Fruit fly (Drosophila melanogaster) whole organism, embryonic: ENCODE measurements around the gene Scox.

Source experiments
- Abd-B ChIP-seq: fragments of 200-800 bp; sonication (Bioruptor generic); optimal IDR thresholded peaks from 2 replicates; lab custom pipeline; 2018; ENCODE audit warnings: missing biosample characterization, mild to moderate bottlenecking, missing genetic modification characterization, moderate library complexity
- Atf6 ChIP-seq: fragments of 200-800 bp; sonication (Bioruptor generic); IDR thresholded peaks from 2 replicates; pipeline ENCODE4 v1.3.6; 2022; ENCODE audit warnings: missing biosample characterization, missing genetic modification characterization
- Bgb ChIP-seq: fragments of 200-800 bp; sonication (Bioruptor generic); IDR thresholded peaks from 2 replicates; pipeline ENCODE4 v1.3.6; 2022; ENCODE audit warnings: missing biosample characterization, missing genetic modification characterization; ENCODE audit not compliant: partially characterized antibody
- CG10147 ChIP-seq: fragments of 200-800 bp; sonication (Bioruptor generic); optimal IDR thresholded peaks from 2 replicates; lab custom pipeline; 2019; ENCODE audit warnings: missing biosample characterization, mild to moderate bottlenecking, missing genetic modification characterization, moderate library complexity
- CG10274 ChIP-seq: fragments of 200-800 bp; sonication (Bioruptor generic); optimal IDR thresholded peaks from 3 replicates; lab custom pipeline; 2017; ENCODE audit warnings: missing biosample characterization, mild to moderate bottlenecking, missing genetic modification characterization
- CG13894 ChIP-seq: fragments of 200-800 bp; sonication (Bioruptor generic); optimal IDR thresholded peaks from 3 replicates; lab custom pipeline; 2018; ENCODE audit warnings: missing biosample characterization, mild to moderate bottlenecking, missing genetic modification characterization, moderate library complexity
- CG14860 ChIP-seq: fragments of 200-800 bp; sonication (Bioruptor generic); IDR thresholded peaks from 3 replicates; pipeline ENCODE4 v1.3.6; 2022; ENCODE audit warnings: missing biosample characterization, missing genetic modification characterization; ENCODE audit not compliant: partially characterized antibody
- CG16813 ChIP-seq: fragments of 200-800 bp; sonication (Bioruptor generic); IDR thresholded peaks from 3 replicates; pipeline ENCODE4 v1.3.6; 2022; ENCODE audit warnings: missing biosample characterization, missing genetic modification characterization; ENCODE audit not compliant: partially characterized antibody
- CG17829 ChIP-seq: fragments of 200-800 bp; optimal IDR thresholded peaks from 2 replicates; lab custom pipeline; 2019; ENCODE audit warnings: missing biosample characterization, mild to moderate bottlenecking, missing genetic modification characterization, moderate library complexity
- CG33213 ChIP-seq: fragments of 200-800 bp; sonication (Bioruptor generic); optimal IDR thresholded peaks from 3 replicates; lab custom pipeline; 2016; ENCODE audit warnings: missing biosample characterization, missing genetic modification characterization
- CG42726 ChIP-seq: fragments of 200-800 bp; sonication (Bioruptor generic); IDR thresholded peaks from 2 replicates; pipeline ENCODE4 v1.3.6; 2022; ENCODE audit warnings: missing biosample characterization, missing genetic modification characterization; ENCODE audit not compliant: partially characterized antibody
- CG43689 ChIP-seq: fragments of 200-800 bp; sonication (Bioruptor generic); IDR thresholded peaks from 2 replicates; pipeline ENCODE4 v1.3.6; 2022; ENCODE audit warnings: missing biosample characterization, missing genetic modification characterization
- CG4617 ChIP-seq: fragments of 200-800 bp; sonication (Bioruptor generic); optimal IDR thresholded peaks from 3 replicates; lab custom pipeline; 2016; ENCODE audit warnings: missing biosample characterization, missing genetic modification characterization, borderline replicate concordance
- CG6791 ChIP-seq: fragments of 200-800 bp; sonication (Bioruptor generic); IDR thresholded peaks from 3 replicates; pipeline ENCODE4 v1.3.6; 2022; ENCODE audit warnings: missing biosample characterization, missing genetic modification characterization; ENCODE audit not compliant: partially characterized antibody
- CG7372 ChIP-seq: fragments of 200-800 bp; sonication (Bioruptor generic); IDR thresholded peaks from 2 replicates; pipeline ENCODE4 v1.3.6; 2022; ENCODE audit warnings: missing biosample characterization, missing genetic modification characterization
- CG9727 ChIP-seq: fragments of 200-800 bp; sonication (Bioruptor generic); optimal IDR thresholded peaks from 3 replicates; lab custom pipeline; 2017; ENCODE audit warnings: missing biosample characterization, mild to moderate bottlenecking, missing genetic modification characterization
- CTCF ChIP-seq: fragments of 200-800 bp; sonication (Bioruptor generic); optimal IDR thresholded peaks from 2 replicates; lab custom pipeline; 2017; ENCODE audit warnings: missing biosample characterization, mild to moderate bottlenecking, missing genetic modification characterization, moderate library complexity
- Dip3 ChIP-seq: fragments of 200-800 bp; sonication (Bioruptor generic); optimal IDR thresholded peaks from 3 replicates; lab custom pipeline; 2016; ENCODE audit warnings: missing biosample characterization, missing genetic modification characterization
- Dll ChIP-seq: fragments of 200-800 bp; sonication (Bioruptor generic); IDR thresholded peaks from 4 replicates; pipeline ENCODE4 v1.3.6; 2022; ENCODE audit warnings: missing biosample characterization, missing genetic modification characterization; ENCODE audit not compliant: partially characterized antibody
- Dp ChIP-seq: fragments of 200-800 bp; sonication (Bioruptor generic); optimal IDR thresholded peaks from 2 replicates; lab custom pipeline; 2018; ENCODE audit warnings: missing biosample characterization, mild to moderate bottlenecking, missing genetic modification characterization, moderate library complexity
- Hey ChIP-seq: fragments of 200-800 bp; sonication (Bioruptor generic); optimal IDR thresholded peaks from 3 replicates; lab custom pipeline; 2018; ENCODE audit warnings: missing biosample characterization, mild to moderate bottlenecking, missing genetic modification characterization
- Hmr ChIP-seq: fragments of 200-800 bp; sonication (Bioruptor generic); optimal IDR thresholded peaks from 3 replicates; lab custom pipeline; 2017; ENCODE audit warnings: mild to moderate bottlenecking, missing biosample characterization, missing genetic modification reagents, missing genetic modification characterization
- MBD-R2 ChIP-seq: fragments of 200-800 bp; sonication (Bioruptor generic); IDR thresholded peaks from 2 replicates; pipeline ENCODE4 v1.3.6; 2022; ENCODE audit warnings: missing biosample characterization, missing genetic modification characterization
- Max ChIP-seq: fragments of 200-800 bp; sonication (Bioruptor generic); optimal IDR thresholded peaks from 2 replicates; lab custom pipeline; 2016; ENCODE audit warnings: missing biosample characterization, mild to moderate bottlenecking, missing genetic modification characterization
- NFAT ChIP-seq: fragments of 200-800 bp; sonication (Bioruptor generic); IDR thresholded peaks from 2 replicates; pipeline ENCODE4 v1.3.6; 2022; ENCODE audit warnings: missing biosample characterization, missing genetic modification characterization
- Neu2 ChIP-seq: fragments of 200-800 bp; sonication (Bioruptor generic); optimal IDR thresholded peaks from 3 replicates; lab custom pipeline; 2016; ENCODE audit warnings: missing biosample characterization, missing genetic modification characterization, borderline replicate concordance
- Nf-YB ChIP-seq: fragments of 200-800 bp; sonication (Bioruptor generic); optimal IDR thresholded peaks from 3 replicates; lab custom pipeline; 2019; ENCODE audit warnings: missing biosample characterization, mild to moderate bottlenecking, missing genetic modification characterization, moderate library complexity
- Nf-YC ChIP-seq: fragments of 200-800 bp; optimal IDR thresholded peaks from 3 replicates; lab custom pipeline; 2019; ENCODE audit warnings: missing biosample characterization, mild to moderate bottlenecking, missing genetic modification characterization, moderate library complexity
- Oli ChIP-seq: fragments of 200-800 bp; sonication (Bioruptor generic); optimal IDR thresholded peaks from 2 replicates; lab custom pipeline; 2018; ENCODE audit warnings: missing biosample characterization, mild to moderate bottlenecking, missing genetic modification characterization, moderate library complexity
- Pdp1 ChIP-seq, 2 experiments: fragments of 200-800 bp; sonication (Bioruptor generic); optimal IDR thresholded peaks; 3 replicates each; lab custom pipeline; 2016; ENCODE audit warnings: missing biosample characterization in 2 of 2, missing genetic modification characterization in 2 of 2, mild to moderate bottlenecking in 1 of 2, moderate library complexity in 1 of 2
- bowl ChIP-seq: fragments of 200-800 bp; sonication (Bioruptor generic); IDR thresholded peaks from 2 replicates; pipeline ENCODE4 v1.3.6; 2022; ENCODE audit warnings: missing biosample characterization, missing genetic modification characterization
- chinmo ChIP-seq: fragments of 200-800 bp; sonication (Bioruptor generic); IDR thresholded peaks from 4 replicates; pipeline ENCODE4 v1.3.6; 2022; ENCODE audit warnings: missing biosample characterization, missing genetic modification characterization; ENCODE audit not compliant: partially characterized antibody
- chn ChIP-seq: fragments of 200-800 bp; sonication (Bioruptor generic); optimal IDR thresholded peaks from 2 replicates; lab custom pipeline; 2016; ENCODE audit warnings: missing biosample characterization, missing genetic modification characterization
- dm ChIP-seq: fragments of 200-800 bp; sonication (Bioruptor generic); optimal IDR thresholded peaks from 3 replicates; lab custom pipeline; 2016; ENCODE audit warnings: missing biosample characterization, missing genetic modification characterization
- ewg ChIP-seq: fragments of 200-800 bp; sonication (Bioruptor generic); optimal IDR thresholded peaks from 3 replicates; lab custom pipeline; 2017; ENCODE audit warnings: mild to moderate bottlenecking, missing biosample characterization, missing genetic modification reagents, missing genetic modification characterization
- exex ChIP-seq: fragments of 200-800 bp; sonication (Bioruptor generic); optimal IDR thresholded peaks from 4 replicates; lab custom pipeline; 2018; ENCODE audit warnings: missing biosample characterization, mild to moderate bottlenecking, missing genetic modification characterization, moderate library complexity
- gfzf ChIP-seq: fragments of 200-800 bp; sonication (Bioruptor generic); optimal IDR thresholded peaks from 2 replicates; lab custom pipeline; 2016; ENCODE audit warnings: missing biosample characterization, mild to moderate bottlenecking, missing genetic modification characterization, moderate library complexity
- grau ChIP-seq: fragments of 200-800 bp; optimal IDR thresholded peaks from 3 replicates; lab custom pipeline; 2019; ENCODE audit warnings: missing biosample characterization, mild to moderate bottlenecking, missing genetic modification characterization, moderate library complexity
- kay ChIP-seq: fragments of 200-800 bp; sonication (Bioruptor generic); optimal IDR thresholded peaks from 2 replicates; lab custom pipeline; 2016; ENCODE audit warnings: missing biosample characterization, missing genetic modification characterization
- lbe ChIP-seq: fragments of 200-800 bp; sonication (Bioruptor generic); optimal IDR thresholded peaks from 2 replicates; lab custom pipeline; 2016; ENCODE audit warnings: missing biosample characterization, mild to moderate bottlenecking, missing genetic modification characterization
- lmd ChIP-seq: fragments of 200-800 bp; sonication (Bioruptor generic); IDR thresholded peaks from 2 replicates; pipeline ENCODE4 v1.3.6; 2022; ENCODE audit warnings: missing biosample characterization, missing genetic modification characterization
- pros ChIP-seq: fragments of 200-800 bp; sonication (Bioruptor generic); optimal IDR thresholded peaks from 3 replicates; lab custom pipeline; 2019; ENCODE audit warnings: missing biosample characterization, mild to moderate bottlenecking, missing genetic modification characterization, moderate library complexity
- pzg ChIP-seq: fragments of 200-800 bp; sonication (Bioruptor generic); optimal IDR thresholded peaks from 3 replicates; lab custom pipeline; 2018; ENCODE audit warnings: missing biosample characterization, mild to moderate bottlenecking, missing genetic modification characterization, moderate library complexity
- row ChIP-seq: fragments of 200-800 bp; sonication (Bioruptor generic); IDR thresholded peaks from 3 replicates; pipeline ENCODE4 v1.3.6; 2022; ENCODE audit warnings: missing biosample characterization, missing genetic modification characterization
- sens-2 ChIP-seq: fragments of 200-800 bp; sonication (Bioruptor generic); IDR thresholded peaks from 2 replicates; pipeline ENCODE4 v1.3.6; 2022; ENCODE audit warnings: missing biosample characterization, missing genetic modification characterization
- tx ChIP-seq: fragments of 200-800 bp; sonication (Bioruptor generic); optimal IDR thresholded peaks from 2 replicates; lab custom pipeline; 2016; ENCODE audit warnings: missing biosample characterization, missing genetic modification characterization
- vnd ChIP-seq: fragments of 200-800 bp; sonication (Bioruptor generic); IDR thresholded peaks from 3 replicates; pipeline ENCODE4 v1.3.6; 2022; ENCODE audit warnings: missing biosample characterization, missing genetic modification characterization; ENCODE audit not compliant: partially characterized antibody
- zen ChIP-seq: fragments of 200-800 bp; sonication (Bioruptor generic); optimal IDR thresholded peaks from 3 replicates; lab custom pipeline; 2018; ENCODE audit warnings: missing biosample characterization, mild to moderate bottlenecking, missing genetic modification characterization, moderate library complexity

Gene Scox

DNA sequence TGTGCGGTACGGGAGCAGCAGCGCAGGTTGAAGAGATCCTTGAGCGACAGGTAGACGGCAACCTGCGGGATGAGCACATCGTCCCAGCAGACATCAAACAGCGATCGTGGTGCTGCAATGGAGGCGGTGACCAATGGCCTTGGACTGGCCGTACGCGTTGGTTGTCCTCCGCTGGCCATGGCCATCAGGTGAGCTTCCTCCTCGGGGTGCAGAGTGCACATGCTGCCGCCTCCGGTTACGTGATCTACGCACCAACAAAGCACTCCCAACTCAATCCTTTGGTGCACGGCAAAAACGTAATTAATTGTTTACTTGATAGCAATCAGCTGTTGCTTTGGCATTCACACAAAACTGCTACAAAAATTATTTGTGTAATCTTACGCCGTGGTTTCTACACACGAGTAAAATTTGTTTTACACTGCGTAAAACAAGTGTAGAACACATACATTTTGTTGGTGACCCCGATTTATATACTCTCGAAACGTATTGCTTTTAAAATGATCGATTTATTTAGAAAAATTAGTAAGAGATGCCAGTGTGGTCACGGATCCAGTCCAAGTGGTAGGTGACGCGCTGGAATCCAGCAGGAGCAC lies 19.2 kb downstream of the Scox start, which contains the start of gene jet (continued):
- TF ChIP-seq CG13894 (no peak), CG14860 (GFP tag; lab: Robert Waterston, UW) (peak; percentile 27; the same call in 1 of the 3 replicates), Pdp1 (GFP tag; optimal IDR thresholded peaks at IDR 0.05; lab: Kevin White, UChicago) (peak in 1 of 2 experiments; percentile 31), chinmo (0 out of 4 replicates have a peak, but pooled peaks have one; percentile 23), Nf-YC (peak; percentile 26), MBD-R2 (GFP tag; lab: Robert Waterston, UW) (peak; percentile 97), CG4617 (GFP tag; lab: Kevin White, UChicago) (peak; percentile 53), CG6791 (GFP tag; lab: Robert Waterston, UW) (peak; percentile 57; the same call in 2 of the 3 replicates), lmd (GFP tag; lab: Robert Waterston, UW) (0 out of 2 replicates have a peak, but pooled peaks have one; percentile 5), Abd-B (GFP tag; lab: Kevin White, UChicago) (peak; percentile 9), ewg (GFP tag; lab: Kevin White, UChicago) (no peak), zen (tag; lab: Kevin White, UChicago) (peak; percentile 22), exex (tag; lab: Kevin White, UChicago) (peak; percentile 72), row (GFP tag; lab: Robert Waterston, UW) (peak; percentile 19; the same call in 1 of the 3 replicates), gfzf (GFP tag; lab: Kevin White, UChicago) (peak; percentile 43), CG42726 (GFP tag; lab: Robert Waterston, UW) (peak; percentile 63), pros (GFP tag; lab: Kevin White, UChicago) (no peak), CG7372 (GFP tag; lab: Robert Waterston, UW) (no peak), Bgb (peak; percentile 76), pzg (GFP tag; lab: Kevin White, UChicago) (peak; percentile 51), CG17829 (tag; lab: Kevin White, UChicago) (no peak), CTCF (GFP tag; lab: Kevin White, UChicago) (peak; percentile 57), CG16813 (GFP tag; lab: Robert Waterston, UW) (peak; percentile 67)

- TF ChIP-seq CG43689 (GFP tag; lab: Robert Waterston, UW) (peak; percentile 95), Dp (GFP tag; lab: Kevin White, UChicago) (peak; percentile 25), Max (peak; percentile 94), grau (tag; lab: Kevin White, UChicago) (peak; percentile 97), NFAT (GFP tag; lab: Robert Waterston, UW) (peak; percentile 96), chn (GFP tag; lab: Kevin White, UChicago) (peak; percentile 89), CG33213 (GFP tag; lab: Kevin White, UChicago) (peak; percentile 66), Oli (peak; percentile 94), vnd (GFP tag; lab: Robert Waterston, UW) (no peak), CG10274 (GFP tag; lab: Kevin White, UChicago) (peak; percentile 71), Nf-YB (GFP tag; lab: Kevin White, UChicago) (peak; percentile 86), Neu2 (GFP tag; lab: Kevin White, UChicago) (no peak), dm (GFP tag; lab: Kevin White, UChicago) (peak; percentile 67), lbe (GFP tag; lab: Kevin White, UChicago) (peak; percentile 95), tx (GFP tag; lab: Kevin White, UChicago) (peak; percentile 74), CG10147 (GFP tag; lab: Kevin White, UChicago) (peak; percentile 96), Hmr (GFP tag; lab: Kevin White, UChicago) (peak; percentile 97), Dll (GFP tag; lab: Robert Waterston, UW) (0 out of 4 replicates have a peak, but pooled peaks have one; percentile 25), CG9727 (GFP tag; lab: Kevin White, UChicago) (peak; percentile 96), kay (GFP tag; lab: Kevin White, UChicago) (peak; percentile 94), sens-2 (GFP tag; lab: Robert Waterston, UW) (peak; percentile 95), Dip3 (peak; percentile 89), CG4617 (GFP tag; lab: Kevin White, UChicago) (peak; percentile 97), Hey (peak; percentile 70), bowl (peak; percentile 89), Atf6 (GFP tag; lab: Robert Waterston, UW) (peak; percentile 96)
These were observed 23.4 kb downstream of the Scox start, which contains the start of the genes mRpL24 and betaggt-I for dm6 chr2L:4945300-4945699. mRpL24 (minus strand) TSS chr2L:4945361. betaggt-I (plus strand) TSS chr2L:4945579.
